Fruit fly (Drosophila melanogaster) whole organism, prepupa: Measurements from ENCODE around the gene Gr28a.

Source experiments
- CG10669 ChIP-seq: fragments of 200-800 bp; sonication (Bioruptor generic); optimal IDR thresholded peaks from 3 replicates; lab custom pipeline; 2018; ENCODE audit warnings: missing biosample characterization, mild to moderate bottlenecking, missing genetic modification characterization, moderate library complexity
- Hr38 ChIP-seq: sonication (Bioruptor generic); optimal IDR thresholded peaks from 2 replicates; lab custom pipeline; 2016; ENCODE audit warnings: missing biosample characterization, missing genetic modification characterization
- Met ChIP-seq: fragments of 200-800 bp; sonication (Bioruptor generic); optimal IDR thresholded peaks from 3 replicates; lab custom pipeline; 2016; ENCODE audit warnings: missing biosample characterization, missing genetic modification characterization
- achi ChIP-seq: fragments of 200-800 bp; sonication (Bioruptor generic); optimal IDR thresholded peaks from 3 replicates; lab custom pipeline; 2016; ENCODE audit warnings: missing biosample characterization, missing genetic modification characterization
- dac ChIP-seq: fragments of 200-800 bp; sonication (Bioruptor generic); optimal IDR thresholded peaks from 2 replicates; lab custom pipeline; 2017; ENCODE audit warnings: missing biosample characterization, mild to moderate bottlenecking, missing genetic modification characterization
- esn ChIP-seq: fragments of 200-800 bp; sonication (Bioruptor generic); optimal IDR thresholded peaks from 2 replicates; lab custom pipeline; 2016; ENCODE audit warnings: missing biosample characterization, mild to moderate bottlenecking, missing genetic modification characterization, moderate library complexity
- lz ChIP-seq: fragments of 200-800 bp; sonication (Bioruptor generic); optimal IDR thresholded peaks from 3 replicates; lab custom pipeline; 2016; ENCODE audit warnings: missing biosample characterization, missing genetic modification characterization

- no peak for TF ChIP-seq dac
- TF ChIP-seq Met (GFP tag; lab: Kevin White, UChicago), result no peak
- TF ChIP-seq achi (GFP tag; lab: Kevin White, UChicago), result no peak
- TF ChIP-seq CG10669, result no peak
- TF ChIP-seq esn (GFP tag; lab: Kevin White, UChicago), result no peak
- no peak for TF ChIP-seq Hr38
- no peak for TF ChIP-seq lz
These were observed 47.7 kb upstream of the Gr28a start for dm6 chr2L:7501743-7502142.
